Fruit fly (Drosophila melanogaster): ENCODE measurements around the gene CG11034.

The CG11034 gene

DNA sequence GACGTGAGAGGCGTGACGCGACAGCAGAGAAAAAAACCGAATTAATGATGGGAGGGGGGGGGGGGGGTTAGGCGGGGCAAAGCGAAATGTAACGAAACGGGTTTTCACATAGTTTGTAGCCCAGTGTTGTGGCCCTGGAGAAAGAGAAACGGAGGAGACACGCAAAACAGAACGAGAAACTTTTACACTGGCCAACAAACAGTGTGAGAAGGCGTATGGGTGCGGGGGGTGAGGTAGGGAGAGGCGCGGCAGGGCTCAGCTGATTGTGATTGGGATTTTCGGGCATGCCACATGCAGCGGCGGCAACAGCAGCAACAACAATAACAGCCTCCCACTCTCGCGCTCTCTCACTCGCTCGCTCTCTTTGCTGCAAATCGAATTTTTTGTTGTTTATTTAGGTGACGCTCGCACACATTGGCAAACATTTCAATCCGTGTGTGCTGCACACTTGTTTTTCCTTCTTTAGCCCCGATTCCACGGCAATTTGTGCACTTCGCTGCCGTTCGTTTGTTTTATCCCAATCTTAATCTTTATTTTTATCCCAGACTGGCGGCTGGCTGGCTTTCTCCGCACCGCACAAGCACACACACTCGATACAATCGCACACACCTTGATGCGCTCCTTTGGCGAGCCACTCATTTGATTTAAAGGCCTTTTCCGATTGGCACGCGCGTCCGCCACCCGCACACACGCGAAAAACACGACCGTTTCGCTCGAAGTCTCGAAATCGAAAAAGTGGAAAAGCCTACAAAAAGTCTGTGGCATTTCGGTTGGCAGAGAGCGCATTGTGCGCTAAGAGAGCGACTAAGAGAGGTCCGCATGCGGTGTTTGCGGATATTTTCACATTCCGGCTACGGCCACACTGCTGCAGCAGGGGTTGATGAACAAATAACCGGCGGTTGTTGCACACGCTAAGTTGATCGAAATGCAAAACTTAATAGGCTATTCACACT, 5.5 kb upstream of the CG11034 start, which contains the start of gene CG9171 (continued):
- TF ChIP-seq CG17361 (GFP tag; IDR thresholded peaks at IDR 0.05) (peak; percentile 32; the same call in 2 of the 3 replicates), Pdp1 (GFP tag; optimal IDR thresholded peaks at IDR 0.05) (peak in 1 of 2 experiments; percentile 20), Chrac-16 (GFP tag; optimal IDR thresholded peaks at IDR 0.05) (no peak), CG15073 (GFP tag; optimal IDR thresholded peaks at IDR 0.05) (no peak), nerfin-1 (tag; optimal IDR thresholded peaks at IDR 0.05) (peak; percentile 6), Awh (GFP tag; IDR thresholded peaks at IDR 0.05) (peak; percentile 7; the same call in 1 of the 2 replicates), CoRest (tag; optimal IDR thresholded peaks at IDR 0.05) (peak; percentile 50), bcd (GFP tag; optimal IDR thresholded peaks at IDR 0.05) (peak; percentile 47), pzg (GFP tag; optimal IDR thresholded peaks at IDR 0.05) (peak; percentile 98), Sox102F (GFP tag; optimal IDR thresholded peaks at IDR 0.05) (peak; percentile 24), lola (GFP tag; optimal IDR thresholded peaks at IDR 0.05) (peak in 1 of 3 experiments; percentile 96), toy (GFP tag; IDR thresholded peaks at IDR 0.05) (0 out of 2 replicates have a peak, but pooled peaks have one; percentile 12), CG8089 (GFP tag; optimal IDR thresholded peaks at IDR 0.05) (no peak), CG7987 (GFP tag; optimal IDR thresholded peaks at IDR 0.05) (peak; percentile 10)

- TF ChIP-seq gcm (GFP tag; optimal IDR thresholded peaks at IDR 0.05) (no peak), CG8478 (optimal IDR thresholded peaks at IDR 0.05) (no peak), NFAT (GFP tag; IDR thresholded peaks at IDR 0.05) (no peak), CG12299 (tag; optimal IDR thresholded peaks at IDR 0.05) (no peak), ssp (GFP tag; IDR thresholded peaks at IDR 0.05) (peak; percentile 79), CG1603 (tag; optimal IDR thresholded peaks at IDR 0.05) (no peak), CG11247 (GFP tag; IDR thresholded peaks at IDR 0.05) (no peak), BEAF-32 (GFP tag; optimal IDR thresholded peaks at IDR 0.05) (peak; percentile 10), CG9817 (tag; optimal IDR thresholded peaks at IDR 0.05) (peak; percentile 5), CG10543 (GFP tag; optimal IDR thresholded peaks at IDR 0.05) (no peak), Hey (tag; optimal IDR thresholded peaks at IDR 0.05) (no peak), CG31441 (GFP tag; IDR thresholded peaks at IDR 0.05) (0 out of 2 replicates have a peak, but pooled peaks have one; percentile 0), CG8924 (tag; optimal IDR thresholded peaks at IDR 0.05) (no peak), Camta (GFP tag; optimal IDR thresholded peaks at IDR 0.05) (no peak), pita (GFP tag; optimal IDR thresholded peaks at IDR 0.05) (peak; percentile 46), hb (GFP tag; IDR thresholded peaks at IDR 0.05; ENCODE audit: partially characterized antibody) (no peak), CG14014 (GFP tag; IDR thresholded peaks at IDR 0.05) (0 out of 2 replicates have a peak, but pooled peaks have one; percentile 2), eyg (GFP tag; optimal IDR thresholded peaks at IDR 0.05) (no peak), yki (optimal IDR thresholded peaks at IDR 0.05) (no peak), trh (GFP tag; optimal IDR thresholded peaks at IDR 0.05) (no peak), ems (GFP tag; optimal IDR thresholded peaks at IDR 0.05) (no peak), CG4282 (GFP tag; optimal IDR thresholded peaks at IDR 0.05) (no peak), org-1 (GFP tag; optimal IDR thresholded peaks at IDR 0.05) (no peak), Chrac-16 (GFP tag; optimal IDR thresholded peaks at IDR 0.05) (peak; percentile 13), CG1832 (GFP tag; optimal IDR thresholded peaks at IDR 0.05) (no peak), ham (GFP tag; IDR thresholded peaks at IDR 0.05) (no peak), CTCF (GFP tag; optimal IDR thresholded peaks at IDR 0.05) (no peak), CG30020 (tag; optimal IDR thresholded peaks at IDR 0.05) (peak; percentile 61), Ptx1 (GFP tag; IDR thresholded peaks at IDR 0.05) (peak; percentile 26; the same call in 1 of the 2 replicates), Taf1 (GFP tag; IDR thresholded peaks at IDR 0.05) (no peak), CG18599 (GFP tag; optimal IDR thresholded peaks at IDR 0.05) (no peak), Blimp-1 (GFP tag; optimal IDR thresholded peaks at IDR 0.05) (peak; percentile 13), ranshi (GFP tag; IDR thresholded peaks at IDR 0.05) (0 out of 2 replicates have a peak, but pooled peaks have one; percentile 2), CG15696 (tag; optimal IDR thresholded peaks at IDR 0.05) (peak; percentile 29), Meics (GFP tag; optimal IDR thresholded peaks at IDR 0.05) (peak; percentile 54)
Observed at dm6 chr2L:5800388-5800748, 4.8 kb upstream of the CG11034 start.

All from whole organism, embryonic.